Fruit fly (Drosophila melanogaster) whole organism, adult: ENCODE measurements around the gene CG43446.

Experiments
- CG12768 ChIP-seq: fragments of 200-800 bp; sonication (Bioruptor generic); optimal IDR thresholded peaks from 2 replicates; lab custom pipeline; 2017; ENCODE audit warnings: missing biosample characterization, missing genetic modification characterization, mild to moderate bottlenecking, moderate library complexity, missing genetic modification reagents
- CG33017 ChIP-seq: fragments of 200-800 bp; sonication (Bioruptor generic); optimal IDR thresholded peaks from 2 replicates; lab custom pipeline; 2018; ENCODE audit warnings: missing biosample characterization, mild to moderate bottlenecking, missing genetic modification characterization, moderate library complexity
- CG5204 ChIP-seq: fragments of 200-800 bp; sonication (Bioruptor generic); optimal IDR thresholded peaks from 2 replicates; lab custom pipeline; 2016; ENCODE audit warnings: missing biosample characterization, missing genetic modification characterization
- CG7045 ChIP-seq: fragments of 200-800 bp; sonication (Bioruptor generic); optimal IDR thresholded peaks from 2 replicates; lab custom pipeline; 2017; ENCODE audit warnings: missing biosample characterization, mild to moderate bottlenecking, missing genetic modification characterization
- CG7101 ChIP-seq: fragments of 200-800 bp; sonication (Bioruptor generic); optimal IDR thresholded peaks from 2 replicates; lab custom pipeline; 2018; ENCODE audit warnings: missing biosample characterization, mild to moderate bottlenecking, missing genetic modification characterization, moderate library complexity
- Hr96 ChIP-seq: fragments of 200-800 bp; sonication (Bioruptor generic); optimal IDR thresholded peaks from 2 replicates; lab custom pipeline; 2016; ENCODE audit warnings: missing biosample characterization, missing genetic modification characterization
- Mnt ChIP-seq: fragments of 200-800 bp; sonication (Bioruptor generic); optimal IDR thresholded peaks from 2 replicates; lab custom pipeline; 2016; ENCODE audit warnings: missing biosample characterization, mild to moderate bottlenecking, missing genetic modification characterization
- cic ChIP-seq: fragments of 200-800 bp; sonication (Bioruptor generic); optimal IDR thresholded peaks from 2 replicates; lab custom pipeline; 2017; ENCODE audit warnings: missing biosample characterization, mild to moderate bottlenecking, missing genetic modification characterization, moderate library complexity
- cnc ChIP-seq, 2 experiments: fragments of >200 bp; optimal IDR thresholded peaks; 2 replicates each; lab custom pipeline; 2017
- kay ChIP-seq: fragments of 200-800 bp; sonication (Bioruptor generic); peaks from one replicate; lab custom pipeline; 2016; ENCODE audit warnings: missing biosample characterization, missing genetic modification characterization, borderline replicate concordance
- ovo ChIP-seq: fragments of 200-800 bp; sonication (Bioruptor generic); optimal IDR thresholded peaks from 2 replicates; lab custom pipeline; 2016; ENCODE audit warnings: missing biosample characterization, missing genetic modification characterization

- TF ChIP-seq cic (GFP tag; lab: Kevin White, UChicago) (no peak), CG5204 (GFP tag; lab: Kevin White, UChicago) (no peak), CG7045 (GFP tag; lab: Kevin White, UChicago) (no peak), kay (no peak), CG12768 (no peak), CG33017 (no peak), CG7101 (no peak), Mnt (GFP tag; lab: Kevin White, UChicago) (no peak), Hr96 (GFP tag; lab: Kevin White, UChicago) (no peak), ovo (GFP tag; lab: Kevin White, UChicago) (no peak), cnc (optimal IDR thresholded peaks at IDR 0.05; lab: Kevin White, UChicago) (no peak)
Measured at dm6 chr3R:21013780-21014179, 26.0 kb upstream of the CG43446 start.
